Fruit fly (Drosophila melanogaster): ENCODE results near the gene Cdep.

Gene Cdep

dm6 chr3R:4966246-4966937, 56.0 kb downstream of the Cdep start:
- TF ChIP-seq CG13204 (GFP tag; optimal IDR thresholded peaks at IDR 0.05) = peak; percentile 35
- TF ChIP-seq EcR (GFP tag; optimal IDR thresholded peaks at IDR 0.05) = peak; percentile 94
- no peak for TF ChIP-seq CG34367 (tag; optimal IDR thresholded peaks at IDR 0.05)

- TF ChIP-seq Pif1A (GFP tag; optimal IDR thresholded peaks at IDR 0.05) = peak; percentile 39
- peak; percentile 34 for TF ChIP-seq Pif1B (GFP tag; optimal IDR thresholded peaks at IDR 0.05)
- TF ChIP-seq CG10348 (GFP tag; IDR thresholded peaks at IDR 0.05) = no peak
- TF ChIP-seq CG14655 (GFP tag; optimal IDR thresholded peaks at IDR 0.05) = peak; percentile 45
- peak; percentile 62; the same call in 2 of the 3 replicates for TF ChIP-seq CG4496 (GFP tag; IDR thresholded peaks at IDR 0.05)
- TF ChIP-seq EcR (GFP tag; optimal IDR thresholded peaks at IDR 0.05) = no peak
- TF ChIP-seq Ets98B (GFP tag; IDR thresholded peaks at IDR 0.05) = peak; percentile 46
- TF ChIP-seq CG8301 (tag; optimal IDR thresholded peaks at IDR 0.05) = peak; percentile 46
- TF ChIP-seq fd96Ca (GFP tag; IDR thresholded peaks at IDR 0.05) = no peak
- no peak for TF ChIP-seq gl (tag; optimal IDR thresholded peaks at IDR 0.05)
- TF ChIP-seq CG8159 (tag; optimal IDR thresholded peaks at IDR 0.05) = peak; percentile 25
- no peak for TF ChIP-seq CG9948 (tag; optimal IDR thresholded peaks at IDR 0.05)
Measured at dm6 chr3R:4967281-4967680, 56.9 kb downstream of the Cdep start.

DNA sequence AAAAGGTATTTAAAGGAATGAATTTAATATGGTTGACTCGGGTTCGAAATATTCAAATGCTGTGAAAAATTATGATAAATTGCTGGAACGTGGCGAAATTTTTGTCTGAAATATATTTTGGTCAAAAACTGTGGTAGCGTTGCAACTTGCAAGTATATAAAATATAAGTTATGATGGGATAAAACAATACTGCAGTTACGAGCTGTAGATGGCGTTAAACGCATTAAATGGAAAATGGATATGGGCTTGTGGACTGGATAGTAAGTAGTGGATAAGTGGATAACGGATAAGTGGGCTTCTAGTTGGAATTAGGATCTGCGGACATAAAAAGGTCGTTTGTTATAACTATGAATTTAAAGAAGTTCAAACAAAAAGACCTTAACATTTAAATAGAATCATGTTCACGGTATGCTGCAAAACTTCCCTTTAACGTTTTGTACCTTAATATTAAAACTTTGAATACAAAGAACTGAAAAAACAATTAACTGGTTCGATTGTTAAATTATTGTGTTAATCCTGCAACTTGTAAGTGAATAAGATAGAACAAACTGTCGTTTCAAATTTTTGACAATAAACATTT, 58.9 kb downstream of the Cdep start:
- TF ChIP-seq Snoo (tag; optimal IDR thresholded peaks at IDR 0.05) = no peak
- TF ChIP-seq gl (tag; optimal IDR thresholded peaks at IDR 0.05) = no peak
- TF ChIP-seq CG14655 (GFP tag; optimal IDR thresholded peaks at IDR 0.05) = no peak

dm6 chr3R:4970415-4971140, 60.2 kb downstream of the Cdep start:
- TF ChIP-seq EcR (GFP tag; optimal IDR thresholded peaks at IDR 0.05) = peak; percentile 10
- TF ChIP-seq D1 (tag; optimal IDR thresholded peaks at IDR 0.05) = peak; percentile 79
- TF ChIP-seq CG4496 (GFP tag; IDR thresholded peaks at IDR 0.05) = no peak

DNA sequence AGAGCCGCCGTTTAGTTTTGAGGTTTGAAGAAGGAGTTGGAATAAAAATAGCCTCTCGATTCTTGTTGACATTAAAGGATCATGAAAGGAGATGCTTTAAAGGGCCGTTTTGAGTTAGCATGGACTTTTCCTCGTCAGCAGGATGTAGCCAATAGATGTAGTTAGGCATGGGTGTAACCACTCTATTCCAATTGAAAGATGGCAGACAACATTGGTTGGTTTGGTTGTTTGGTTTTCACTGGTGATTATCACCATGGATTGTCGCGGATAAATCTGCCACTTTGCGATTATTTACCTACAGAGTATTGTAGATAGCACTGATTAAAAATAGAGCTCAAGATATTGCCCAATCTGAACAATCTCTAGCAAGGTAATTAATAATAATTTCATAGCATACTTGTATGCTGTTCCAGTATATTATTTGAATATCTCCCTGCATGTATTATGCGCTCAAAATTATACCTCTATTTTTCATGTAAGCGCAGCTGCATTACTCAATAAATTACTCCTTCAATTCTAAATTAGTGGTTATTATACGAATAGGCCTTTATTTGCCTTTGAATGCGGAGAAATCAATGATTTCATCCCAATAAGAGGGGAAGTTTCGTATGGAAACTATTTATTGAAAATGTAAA, 62.7 kb downstream of the Cdep start:
- TF ChIP-seq CG12605 (GFP tag; IDR thresholded peaks at IDR 0.05) (no peak), CG9948 (tag; optimal IDR thresholded peaks at IDR 0.05) (no peak), Pif1B (GFP tag; optimal IDR thresholded peaks at IDR 0.05) (no peak), CG14655 (GFP tag; optimal IDR thresholded peaks at IDR 0.05) (no peak), CG8301 (tag; optimal IDR thresholded peaks at IDR 0.05) (no peak), fd96Ca (GFP tag; IDR thresholded peaks at IDR 0.05) (no peak), CG13204 (GFP tag; optimal IDR thresholded peaks at IDR 0.05) (no peak), CG17806 (tag; optimal IDR thresholded peaks at IDR 0.05) (no peak), CG15710 (tag; optimal IDR thresholded peaks at IDR 0.05) (no peak), D1 (tag; optimal IDR thresholded peaks at IDR 0.05) (no peak), gl (tag; optimal IDR thresholded peaks at IDR 0.05) (no peak), CG10348 (GFP tag; IDR thresholded peaks at IDR 0.05) (no peak), EcR (GFP tag; optimal IDR thresholded peaks at IDR 0.05) (no peak), Ets98B (GFP tag; IDR thresholded peaks at IDR 0.05) (no peak), rn (GFP tag; IDR thresholded peaks at IDR 0.05) (no peak), Snoo (tag; optimal IDR thresholded peaks at IDR 0.05) (no peak), CG32121 (GFP tag; IDR thresholded peaks at IDR 0.05) (no peak)

- TF ChIP-seq CG34367 (tag; optimal IDR thresholded peaks at IDR 0.05) (peak; percentile 14), CG8159 (tag; optimal IDR thresholded peaks at IDR 0.05) (peak; percentile 50), CG12605 (GFP tag; IDR thresholded peaks at IDR 0.05) (no peak), Snoo (tag; optimal IDR thresholded peaks at IDR 0.05) (no peak), D1 (tag; optimal IDR thresholded peaks at IDR 0.05) (no peak), CG17806 (tag; optimal IDR thresholded peaks at IDR 0.05) (peak; percentile 2), CG15710 (tag; optimal IDR thresholded peaks at IDR 0.05) (peak; percentile 24), CG9948 (tag; optimal IDR thresholded peaks at IDR 0.05) (peak; percentile 38), Ets98B (GFP tag; IDR thresholded peaks at IDR 0.05) (peak; percentile 18; the same call in 1 of the 2 replicates), Pif1A (GFP tag; optimal IDR thresholded peaks at IDR 0.05) (peak; percentile 42), CG14655 (GFP tag; optimal IDR thresholded peaks at IDR 0.05) (peak; percentile 34), CG4496 (GFP tag; IDR thresholded peaks at IDR 0.05) (no peak), Pif1B (GFP tag; optimal IDR thresholded peaks at IDR 0.05) (peak; percentile 34), CG13204 (GFP tag; optimal IDR thresholded peaks at IDR 0.05) (peak; percentile 45), CG8301 (tag; optimal IDR thresholded peaks at IDR 0.05) (peak; percentile 29)
Measured at dm6 chr3R:4973762-4974369, 63.5 kb downstream of the Cdep start.

Data from whole organism, pupa.